Fruit fly (Drosophila melanogaster) whole organism, embryonic: Measurements from ENCODE around the gene Wee1.
A peak's percentile ranks its signal among the peaks of the same experiment; 100 is the strongest.

Experiments used
- Aef1 ChIP-seq: fragments of 200-800 bp; sonication (Bioruptor generic); IDR thresholded peaks from 3 replicates; pipeline ENCODE4 v1.3.6; 2022; ENCODE audit warnings: missing biosample characterization, missing genetic modification characterization
- CG12071 ChIP-seq: fragments of 200-800 bp; sonication (Bioruptor generic); optimal IDR thresholded peaks from 3 replicates; lab custom pipeline; 2018; ENCODE audit warnings: missing biosample characterization, mild to moderate bottlenecking, missing genetic modification characterization
- CG12155 ChIP-seq: fragments of 200-800 bp; sonication (Bioruptor generic); optimal IDR thresholded peaks from 3 replicates; lab custom pipeline; 2016; ENCODE audit warnings: missing biosample characterization, missing genetic modification characterization
- CG12744 ChIP-seq: fragments of 200-800 bp; sonication (Bioruptor generic); optimal IDR thresholded peaks from 2 replicates; lab custom pipeline; 2016; ENCODE audit warnings: missing biosample characterization, missing genetic modification characterization
- CG13775 ChIP-seq: fragments of 200-800 bp; sonication (Bioruptor generic); optimal IDR thresholded peaks from 3 replicates; lab custom pipeline; 2017; ENCODE audit warnings: missing biosample characterization, mild to moderate bottlenecking, missing genetic modification characterization
- CG14667 ChIP-seq: fragments of 200-800 bp; sonication (Bioruptor generic); IDR thresholded peaks from 2 replicates; pipeline ENCODE4 v1.3.6; 2022; ENCODE audit warnings: missing biosample characterization, missing genetic modification characterization
- CG14860 ChIP-seq: fragments of 200-800 bp; sonication (Bioruptor generic); IDR thresholded peaks from 3 replicates; pipeline ENCODE4 v1.3.6; 2022; ENCODE audit warnings: missing biosample characterization, missing genetic modification characterization; ENCODE audit not compliant: partially characterized antibody
- CG17186 ChIP-seq: fragments of 200-800 bp; sonication (Bioruptor generic); optimal IDR thresholded peaks from 3 replicates; lab custom pipeline; 2017; ENCODE audit warnings: missing biosample characterization, missing genetic modification reagents, missing genetic modification characterization
- CG17802 ChIP-seq: fragments of 200-800 bp; sonication (Bioruptor generic); optimal IDR thresholded peaks from 2 replicates; lab custom pipeline; 2018; ENCODE audit warnings: missing biosample characterization, mild to moderate bottlenecking, missing genetic modification characterization, moderate library complexity
- CG18011 ChIP-seq: fragments of 200-800 bp; sonication (Bioruptor generic); optimal IDR thresholded peaks from 2 replicates; lab custom pipeline; 2017; ENCODE audit warnings: missing biosample characterization, missing genetic modification characterization, mild to moderate bottlenecking, moderate library complexity, missing genotype
- CG30020 ChIP-seq: fragments of 200-800 bp; optimal IDR thresholded peaks from 2 replicates; lab custom pipeline; 2019; ENCODE audit warnings: missing biosample characterization, mild to moderate bottlenecking, missing genetic modification characterization, moderate library complexity
- CG30431 ChIP-seq: fragments of 200-800 bp; sonication (Bioruptor generic); optimal IDR thresholded peaks from 2 replicates; lab custom pipeline; 2017; ENCODE audit warnings: missing biosample characterization, missing genetic modification characterization
- CG31224 ChIP-seq: fragments of 200-800 bp; sonication (Bioruptor generic); IDR thresholded peaks from 2 replicates; pipeline ENCODE4 v1.3.6; 2022; ENCODE audit warnings: missing biosample characterization, missing genetic modification characterization
- CG31441 ChIP-seq: fragments of 200-800 bp; sonication (Bioruptor generic); IDR thresholded peaks from 2 replicates; pipeline ENCODE4 v1.3.6; 2022; ENCODE audit warnings: missing biosample characterization, missing genetic modification characterization
- CG32532 ChIP-seq: fragments of 200-800 bp; sonication (Bioruptor generic); IDR thresholded peaks from 2 replicates; pipeline ENCODE4 v1.3.6; 2022; ENCODE audit warnings: missing biosample characterization, missing genetic modification characterization
- CG4820 ChIP-seq: fragments of 200-800 bp; sonication (Bioruptor generic); optimal IDR thresholded peaks from 3 replicates; lab custom pipeline; 2016; ENCODE audit warnings: missing biosample characterization, missing genetic modification characterization
- CG6813 ChIP-seq: fragments of 200-800 bp; sonication (Bioruptor generic); optimal IDR thresholded peaks from 2 replicates; lab custom pipeline; 2017; ENCODE audit warnings: missing biosample characterization, missing genetic modification characterization, mild to moderate bottlenecking, moderate library complexity, missing genetic modification reagents
- CG8924 ChIP-seq: fragments of 200-800 bp; optimal IDR thresholded peaks from 3 replicates; lab custom pipeline; 2019; ENCODE audit warnings: missing biosample characterization, mild to moderate bottlenecking, missing genetic modification characterization, moderate library complexity
- CG8944 ChIP-seq: fragments of 200-800 bp; sonication (Bioruptor generic); optimal IDR thresholded peaks from 3 replicates; lab custom pipeline; 2016; ENCODE audit warnings: missing biosample characterization, missing genetic modification characterization
- CG9215 ChIP-seq: fragments of 200-800 bp; sonication (Bioruptor generic); IDR thresholded peaks from 2 replicates; pipeline ENCODE4 v1.3.6; 2022; ENCODE audit warnings: missing biosample characterization, missing genetic modification characterization
- CG9727 ChIP-seq: fragments of 200-800 bp; sonication (Bioruptor generic); optimal IDR thresholded peaks from 3 replicates; lab custom pipeline; 2017; ENCODE audit warnings: missing biosample characterization, mild to moderate bottlenecking, missing genetic modification characterization
- CG9797 ChIP-seq: fragments of 200-800 bp; sonication (Bioruptor generic); optimal IDR thresholded peaks from 3 replicates; lab custom pipeline; 2018; ENCODE audit warnings: missing biosample characterization, mild to moderate bottlenecking, missing genetic modification characterization
- Eip74EF ChIP-seq, 2 experiments: fragments of 200-800 bp in 1 of 2; fragments of >200 bp in 1 of 2; sonication (Bioruptor generic) in 1 of 2; optimal IDR thresholded peaks; 2 replicates each; lab custom pipeline; 2017 to 2019; ENCODE audit warnings: missing biosample characterization in 2 of 2, missing genetic modification characterization in 2 of 2, mild to moderate bottlenecking in 1 of 2, moderate library complexity in 1 of 2
- Ets65A ChIP-seq: fragments of 200-800 bp; sonication (Bioruptor generic); peaks from one replicate; lab custom pipeline; 2016; ENCODE audit warnings: missing biosample characterization, missing genetic modification characterization
- GATAe ChIP-seq: fragments of 200-800 bp; sonication (Bioruptor generic); conservative IDR thresholded peaks from 2 replicates; pipeline ENCODE4 v1.3.6; 2022; ENCODE audit warnings: missing biosample characterization, missing genetic modification characterization
- HLHmδ ChIP-seq: fragments of 200-800 bp; sonication (Bioruptor generic); optimal IDR thresholded peaks from 2 replicates; lab custom pipeline; 2018; ENCODE audit warnings: missing biosample characterization, mild to moderate bottlenecking, missing genetic modification characterization, moderate library complexity
- HmgD ChIP-seq: fragments of 200-800 bp; sonication (Bioruptor generic); optimal IDR thresholded peaks from 3 replicates; lab custom pipeline; 2016; ENCODE audit warnings: missing biosample characterization, missing genetic modification characterization
- Neu2 ChIP-seq: fragments of 200-800 bp; sonication (Bioruptor generic); optimal IDR thresholded peaks from 3 replicates; lab custom pipeline; 2016; ENCODE audit warnings: missing biosample characterization, missing genetic modification characterization, borderline replicate concordance
- Pdp1 ChIP-seq, 2 experiments: fragments of 200-800 bp; sonication (Bioruptor generic); optimal IDR thresholded peaks; 3 replicates each; lab custom pipeline; 2016; ENCODE audit warnings: missing biosample characterization in 2 of 2, missing genetic modification characterization in 2 of 2, mild to moderate bottlenecking in 1 of 2, moderate library complexity in 1 of 2
- Side ChIP-seq: fragments of 200-800 bp; sonication (Bioruptor generic); optimal IDR thresholded peaks from 2 replicates; lab custom pipeline; 2016; ENCODE audit warnings: missing biosample characterization, missing genetic modification characterization
- Sry-δ ChIP-seq: fragments of 200-800 bp; sonication (Bioruptor generic); optimal IDR thresholded peaks from 2 replicates; lab custom pipeline; 2016; ENCODE audit warnings: missing biosample characterization, missing genetic modification characterization
- Taf1 ChIP-seq: fragments of 200-800 bp; sonication (Bioruptor generic); IDR thresholded peaks from 2 replicates; pipeline ENCODE4 v1.3.6; 2022; ENCODE audit warnings: missing biosample characterization, missing genetic modification characterization
- Xrp1 ChIP-seq: fragments of 200-800 bp; sonication (Bioruptor generic); IDR thresholded peaks from 2 replicates; pipeline ENCODE4 v1.3.6; 2022; ENCODE audit warnings: missing biosample characterization, missing genetic modification characterization
- YL-1 ChIP-seq: fragments of 200-800 bp; sonication (Bioruptor generic); optimal IDR thresholded peaks from 3 replicates; lab custom pipeline; 2017; ENCODE audit warnings: missing biosample characterization, mild to moderate bottlenecking, missing genetic modification characterization
- bigmax ChIP-seq: fragments of 200-800 bp; sonication (Bioruptor generic); optimal IDR thresholded peaks from 2 replicates; lab custom pipeline; 2018; ENCODE audit warnings: missing biosample characterization, mild to moderate bottlenecking, missing genetic modification characterization
- chinmo ChIP-seq: fragments of 200-800 bp; sonication (Bioruptor generic); IDR thresholded peaks from 4 replicates; pipeline ENCODE4 v1.3.6; 2022; ENCODE audit warnings: missing biosample characterization, missing genetic modification characterization; ENCODE audit not compliant: partially characterized antibody
- dm ChIP-seq: fragments of 200-800 bp; sonication (Bioruptor generic); optimal IDR thresholded peaks from 3 replicates; lab custom pipeline; 2016; ENCODE audit warnings: missing biosample characterization, missing genetic modification characterization
- esg ChIP-seq: fragments of 200-800 bp; sonication (Bioruptor generic); conservative IDR thresholded peaks from 2 replicates; pipeline ENCODE4 v1.3.6; 2022; ENCODE audit warnings: missing biosample characterization, missing genetic modification characterization
- ewg ChIP-seq: fragments of 200-800 bp; sonication (Bioruptor generic); optimal IDR thresholded peaks from 3 replicates; lab custom pipeline; 2017; ENCODE audit warnings: mild to moderate bottlenecking, missing biosample characterization, missing genetic modification reagents, missing genetic modification characterization
- gt ChIP-seq: fragments of 200-800 bp; sonication (Bioruptor generic); IDR thresholded peaks from 2 replicates; pipeline ENCODE4 v1.3.6; 2022; ENCODE audit warnings: missing biosample characterization, missing genetic modification characterization
- ind ChIP-seq: fragments of 200-800 bp; sonication (Bioruptor generic); optimal IDR thresholded peaks from 3 replicates; lab custom pipeline; 2016; ENCODE audit warnings: missing biosample characterization, missing genetic modification characterization
- ken ChIP-seq: fragments of 200-800 bp; sonication (Bioruptor generic); IDR thresholded peaks from 3 replicates; pipeline ENCODE4 v1.3.6; 2022; ENCODE audit warnings: missing biosample characterization, missing genetic modification characterization
- klu ChIP-seq: fragments of 200-800 bp; sonication (Bioruptor generic); IDR thresholded peaks from 2 replicates; pipeline ENCODE4 v1.3.6; 2022; ENCODE audit warnings: missing biosample characterization, missing genetic modification characterization
- nmo ChIP-seq: fragments of 200-800 bp; sonication (Bioruptor generic); optimal IDR thresholded peaks from 2 replicates; lab custom pipeline; 2018; ENCODE audit warnings: missing biosample characterization, mild to moderate bottlenecking, missing genetic modification characterization, moderate library complexity
- nom ChIP-seq: fragments of 200-800 bp; sonication (Bioruptor generic); optimal IDR thresholded peaks from 2 replicates; lab custom pipeline; 2017; ENCODE audit warnings: missing biosample characterization, missing genetic modification characterization, mild to moderate bottlenecking, moderate library complexity, missing genetic modification reagents
- pfk ChIP-seq: fragments of 200-800 bp; sonication (Bioruptor generic); optimal IDR thresholded peaks from 2 replicates; lab custom pipeline; 2018; ENCODE audit warnings: missing biosample characterization, mild to moderate bottlenecking, missing genetic modification characterization, moderate library complexity
- pho ChIP-seq: fragments of 200-800 bp; sonication (Bioruptor generic); optimal IDR thresholded peaks from 2 replicates; lab custom pipeline; 2016; ENCODE audit warnings: missing biosample characterization, missing genetic modification characterization
- pzg ChIP-seq: fragments of 200-800 bp; sonication (Bioruptor generic); optimal IDR thresholded peaks from 3 replicates; lab custom pipeline; 2018; ENCODE audit warnings: missing biosample characterization, mild to moderate bottlenecking, missing genetic modification characterization, moderate library complexity
- ro ChIP-seq: fragments of 200-800 bp; sonication (Bioruptor generic); IDR thresholded peaks from 2 replicates; pipeline ENCODE4 v1.3.6; 2022; ENCODE audit warnings: missing biosample characterization, missing genetic modification characterization
- sug ChIP-seq: fragments of 200-800 bp; optimal IDR thresholded peaks from 2 replicates; lab custom pipeline; 2019; ENCODE audit warnings: missing biosample characterization, mild to moderate bottlenecking, missing genetic modification characterization, moderate library complexity
- tin ChIP-seq: fragments of 200-800 bp; sonication (Bioruptor generic); optimal IDR thresholded peaks from 3 replicates; lab custom pipeline; 2016; ENCODE audit warnings: missing biosample characterization, missing genetic modification characterization

Wee1 gene

DNA sequence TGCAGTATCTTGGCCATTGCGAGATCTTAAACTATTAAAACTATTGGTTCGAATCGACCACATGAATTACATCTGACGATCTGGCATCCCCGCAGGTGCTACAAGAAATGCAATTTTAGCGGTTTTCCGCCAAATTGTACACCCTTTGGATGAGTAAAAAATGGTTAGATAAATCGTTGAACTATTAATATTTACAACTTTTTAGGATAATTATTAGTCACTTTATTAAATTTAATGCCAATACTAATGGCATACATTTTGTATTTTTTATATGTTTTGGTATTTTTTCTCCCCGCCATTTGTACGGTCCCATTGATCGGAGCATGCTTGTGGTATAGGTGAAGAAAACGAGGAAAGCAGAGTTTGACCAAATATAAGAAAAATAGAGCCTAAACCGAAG is 6.2 kb downstream of the Wee1 start, which contains the start of the genes Polr1F and Rat1 (continued):
- TF ChIP-seq esg (no peak), ind (peak; percentile 5), CG31441 (no peak), Taf1 (GFP tag; lab: Robert Waterston, UW) (no peak), nmo (GFP tag; lab: Kevin White, UChicago) (peak; percentile 58), CG14667 (GFP tag; lab: Robert Waterston, UW) (no peak), CG6813 (GFP tag; lab: Kevin White, UChicago) (no peak), dm (GFP tag; lab: Kevin White, UChicago) (peak; percentile 85), pzg (GFP tag; lab: Kevin White, UChicago) (peak; percentile 77), CG12071 (GFP tag; lab: Kevin White, UChicago) (no peak), Neu2 (GFP tag; lab: Kevin White, UChicago) (no peak), Ets65A (GFP tag; lab: Kevin White, UChicago) (peak; percentile 39), HmgD (GFP tag; lab: Kevin White, UChicago) (no peak), CG9215 (GFP tag; lab: Robert Waterston, UW) (no peak), YL-1 (GFP tag; lab: Kevin White, UChicago) (peak; percentile 81), Aef1 (GFP tag; lab: Robert Waterston, UW) (no peak), CG30431 (GFP tag; lab: Kevin White, UChicago) (no peak), nom (GFP tag; lab: Kevin White, UChicago) (no peak), ken (GFP tag; lab: Robert Waterston, UW) (no peak), tin (GFP tag; lab: Kevin White, UChicago) (peak; percentile 15), CG13775 (peak; percentile 43), CG32532 (no peak), ro (GFP tag; lab: Robert Waterston, UW) (no peak), GATAe (GFP tag; lab: Robert Waterston, UW) (no peak), klu (GFP tag; lab: Robert Waterston, UW) (no peak), CG17802 (tag; lab: Kevin White, UChicago) (no peak), CG30020 (tag; lab: Kevin White, UChicago) (peak; percentile 59), CG31224 (no peak), CG9727 (GFP tag; lab: Kevin White, UChicago) (peak; percentile 19), pho (GFP tag; lab: Kevin White, UChicago) (peak; percentile 39), Pdp1 (GFP tag; optimal IDR thresholded peaks at IDR 0.05; lab: Kevin White, UChicago) (peak; percentile 5 to 45), CG8944 (GFP tag; lab: Kevin White, UChicago) (peak; percentile 18), bigmax (GFP tag; lab: Kevin White, UChicago) (no peak), Side (GFP tag; lab: Kevin White, UChicago) (no peak), CG18011 (GFP tag; lab: Kevin White, UChicago) (peak; percentile 17), sug (tag; lab: Kevin White, UChicago) (no peak), ewg (GFP tag; lab: Kevin White, UChicago) (peak; percentile 17), CG14860 (GFP tag; lab: Robert Waterston, UW) (no peak), Sry-δ (peak; percentile 30), CG12744 (GFP tag; lab: Kevin White, UChicago) (no peak), Xrp1 (peak; percentile 39; the same call in 1 of the 2 replicates), CG4820 (peak; percentile 4), gt (GFP tag; lab: Robert Waterston, UW) (no peak), chinmo (GFP tag; lab: Robert Waterston, UW) (no peak), CG8924 (peak; percentile 39), CG17186 (GFP tag; lab: Kevin White, UChicago) (peak; percentile 28), Eip74EF (GFP tag; optimal IDR thresholded peaks at IDR 0.05; lab: Kevin White, UChicago) (no peak), HLHmδ (no peak), pfk (GFP tag; lab: Kevin White, UChicago) (no peak), CG12155 (GFP tag; lab: Kevin White, UChicago) (peak; percentile 19), CG9797 (peak; percentile 90)
